Fruit fly (Drosophila melanogaster) whole organism, embryonic: Measurements from ENCODE around the gene nmo.

Source experiments
- Antp ChIP-seq: fragments of 200-800 bp; sonication (Bioruptor generic); optimal IDR thresholded peaks from 3 replicates; lab custom pipeline; 2016; ENCODE audit warnings: missing biosample characterization, missing genetic modification characterization
- Awh ChIP-seq: fragments of 200-800 bp; sonication (Bioruptor generic); IDR thresholded peaks from 2 replicates; pipeline ENCODE4, ENCODE4 v1.3.6; 2022; ENCODE audit warnings: missing biosample characterization, missing genetic modification characterization
- CG10209 ChIP-seq: fragments of 200-800 bp; sonication (Bioruptor generic); optimal IDR thresholded peaks from 3 replicates; lab custom pipeline; 2017; ENCODE audit warnings: missing biosample characterization, mild to moderate bottlenecking, missing genetic modification characterization, missing genetic modification reagents
- CG10543 ChIP-seq: fragments of 200-800 bp; sonication (Bioruptor generic); optimal IDR thresholded peaks from 3 replicates; lab custom pipeline; 2017; ENCODE audit warnings: missing biosample characterization, mild to moderate bottlenecking, missing genetic modification characterization, moderate library complexity
- CG10654 ChIP-seq: fragments of 200-800 bp; sonication (Bioruptor generic); optimal IDR thresholded peaks from 2 replicates; lab custom pipeline; 2016; ENCODE audit warnings: missing biosample characterization, missing genetic modification characterization
- CG12104 ChIP-seq: fragments of 200-800 bp; sonication (Bioruptor generic); optimal IDR thresholded peaks from 3 replicates; lab custom pipeline; 2016; ENCODE audit warnings: missing biosample characterization, missing genetic modification characterization
- CG12155 ChIP-seq: fragments of 200-800 bp; sonication (Bioruptor generic); optimal IDR thresholded peaks from 3 replicates; lab custom pipeline; 2016; ENCODE audit warnings: missing biosample characterization, missing genetic modification characterization
- CG12299 ChIP-seq: fragments of 200-800 bp; sonication (Bioruptor generic); optimal IDR thresholded peaks from 2 replicates; lab custom pipeline; 2018; ENCODE audit warnings: missing biosample characterization, mild to moderate bottlenecking, missing genetic modification characterization
- CG13624 ChIP-seq: fragments of 200-800 bp; sonication (Bioruptor generic); optimal IDR thresholded peaks from 2 replicates; lab custom pipeline; 2016; ENCODE audit warnings: missing biosample characterization, missing genetic modification characterization
- CG14014 ChIP-seq: fragments of 200-800 bp; sonication (Bioruptor generic); IDR thresholded peaks from 2 replicates; pipeline ENCODE4 v1.3.6; 2022; ENCODE audit warnings: missing biosample characterization, missing genetic modification characterization
- CG16779 ChIP-seq: fragments of 200-800 bp; sonication (Bioruptor generic); IDR thresholded peaks from 2 replicates; pipeline ENCODE4 v1.3.6; 2022; ENCODE audit warnings: missing biosample characterization, missing genetic modification characterization
- CG17186 ChIP-seq: fragments of 200-800 bp; sonication (Bioruptor generic); optimal IDR thresholded peaks from 3 replicates; lab custom pipeline; 2017; ENCODE audit warnings: missing biosample characterization, missing genetic modification reagents, missing genetic modification characterization
- CG17912 ChIP-seq: fragments of 200-800 bp; sonication (Bioruptor generic); optimal IDR thresholded peaks from 2 replicates; lab custom pipeline; 2018; ENCODE audit warnings: missing biosample characterization, mild to moderate bottlenecking, missing genetic modification characterization
- CG3065 ChIP-seq: fragments of 200-800 bp; sonication (Bioruptor generic); optimal IDR thresholded peaks from 2 replicates; lab custom pipeline; 2016; ENCODE audit warnings: missing biosample characterization, missing genetic modification characterization
- CG3995 ChIP-seq: fragments of 200-800 bp; sonication (Bioruptor generic); optimal IDR thresholded peaks from 3 replicates; lab custom pipeline; 2016; ENCODE audit warnings: missing biosample characterization, missing genetic modification characterization
- CG4404 ChIP-seq: fragments of 200-800 bp; sonication (Bioruptor generic); IDR thresholded peaks from 2 replicates; pipeline ENCODE4 v1.3.6; 2022; ENCODE audit warnings: missing biosample characterization, missing genetic modification characterization
- CG5180 ChIP-seq: fragments of 200-800 bp; sonication (Bioruptor generic); optimal IDR thresholded peaks from 3 replicates; lab custom pipeline; 2017; ENCODE audit warnings: missing biosample characterization, missing genetic modification characterization, mild to moderate bottlenecking, moderate library complexity, missing genetic modification reagents
- CG7928 ChIP-seq: fragments of 200-800 bp; sonication (Bioruptor generic); optimal IDR thresholded peaks from 2 replicates; lab custom pipeline; 2017; ENCODE audit warnings: missing biosample characterization, mild to moderate bottlenecking, missing genetic modification characterization
- CG9797 ChIP-seq: fragments of 200-800 bp; sonication (Bioruptor generic); optimal IDR thresholded peaks from 3 replicates; lab custom pipeline; 2018; ENCODE audit warnings: missing biosample characterization, mild to moderate bottlenecking, missing genetic modification characterization
- CHES-1-like ChIP-seq: fragments of 200-800 bp; sonication (Bioruptor generic); optimal IDR thresholded peaks from 2 replicates; lab custom pipeline; 2016; ENCODE audit warnings: missing biosample characterization, missing genetic modification characterization
- Chrac-16 ChIP-seq: fragments of 200-800 bp; sonication (Bioruptor generic); optimal IDR thresholded peaks from 3 replicates; lab custom pipeline; 2016; ENCODE audit warnings: missing biosample characterization, missing genetic modification characterization
- Hr78 ChIP-seq, 2 experiments: fragments of 200-800 bp in 1 of 2; fragments of >200 bp in 1 of 2; sonication (Bioruptor generic) in 1 of 2; optimal IDR thresholded peaks; 2 replicates each; lab custom pipeline; 2017 to 2019; ENCODE audit warnings: missing biosample characterization in 2 of 2, missing genetic modification characterization in 2 of 2, mild to moderate bottlenecking in 1 of 2, moderate library complexity in 1 of 2
- Mes4 ChIP-seq: fragments of 200-800 bp; sonication (Bioruptor generic); optimal IDR thresholded peaks from 2 replicates; lab custom pipeline; 2016; ENCODE audit warnings: missing biosample characterization, missing genetic modification characterization
- Nf-YA ChIP-seq: fragments of 200-800 bp; sonication (Bioruptor generic); IDR thresholded peaks from 2 replicates; pipeline ENCODE4 v1.3.6; 2022; ENCODE audit warnings: missing biosample characterization, missing genetic modification characterization
- Scr ChIP-seq: fragments of 200-800 bp; sonication (Bioruptor generic); IDR thresholded peaks from 2 replicates; pipeline ENCODE4 v1.3.6; 2022; ENCODE audit warnings: missing biosample characterization, missing genetic modification characterization; ENCODE audit not compliant: partially characterized antibody
- Six4 ChIP-seq: fragments of 200-800 bp; sonication (Bioruptor generic); optimal IDR thresholded peaks from 2 replicates; lab custom pipeline; 2016; ENCODE audit warnings: missing biosample characterization, missing genetic modification characterization
- ase ChIP-seq: fragments of 200-800 bp; sonication (Bioruptor generic); IDR thresholded peaks from 3 replicates; pipeline ENCODE4 v1.3.6; 2022; ENCODE audit warnings: missing biosample characterization, missing genetic modification characterization
- az2 ChIP-seq: fragments of 200-800 bp; sonication (Bioruptor generic); optimal IDR thresholded peaks from 3 replicates; lab custom pipeline; 2016; ENCODE audit warnings: missing biosample characterization, missing genetic modification characterization
- caup ChIP-seq: fragments of 200-800 bp; sonication (Bioruptor generic); optimal IDR thresholded peaks from 3 replicates; lab custom pipeline; 2017; ENCODE audit warnings: missing biosample characterization, mild to moderate bottlenecking, missing genetic modification characterization, moderate library complexity; ENCODE audit not compliant: severe bottlenecking
- ci ChIP-seq: fragments of 200-800 bp; sonication (Bioruptor generic); IDR thresholded peaks from 3 replicates; pipeline ENCODE4 v1.3.6; 2022; ENCODE audit warnings: missing biosample characterization, missing genetic modification characterization
- disco-r ChIP-seq: fragments of 200-800 bp; sonication (Bioruptor generic); optimal IDR thresholded peaks from 2 replicates; lab custom pipeline; 2016; ENCODE audit warnings: missing biosample characterization, missing genetic modification characterization
- ems ChIP-seq: fragments of 200-800 bp; sonication (Bioruptor generic); optimal IDR thresholded peaks from 3 replicates; lab custom pipeline; 2016; ENCODE audit warnings: missing biosample characterization, missing genetic modification characterization
- grn ChIP-seq: fragments of 200-800 bp; sonication (Bioruptor generic); optimal IDR thresholded peaks from 3 replicates; lab custom pipeline; 2017; ENCODE audit warnings: missing biosample characterization, missing genetic modification characterization
- hkb ChIP-seq, 2 experiments: fragments of 200-800 bp in 1 of 2; fragments of >200 bp in 1 of 2; sonication (Bioruptor generic) in 1 of 2; IDR thresholded peaks in 1 of 2; optimal IDR thresholded peaks in 1 of 2; 2 replicates each; pipeline versions ENCODE4 v1.3.6 to Lab custom; 2017 to 2022; ENCODE audit warnings: missing biosample characterization in 1 of 2, missing genetic modification characterization in 1 of 2
- hth ChIP-seq: fragments of >200 bp; optimal IDR thresholded peaks from 2 replicates; lab custom pipeline; 2017; ENCODE audit warnings: inconsistent platforms
- kni ChIP-seq: fragments of 200-800 bp; sonication (Bioruptor generic); optimal IDR thresholded peaks from 3 replicates; lab custom pipeline; 2017; ENCODE audit warnings: mild to moderate bottlenecking, missing biosample characterization, missing genetic modification reagents, missing genetic modification characterization
- nerfin-2 ChIP-seq: fragments of 200-800 bp; sonication (Bioruptor generic); IDR thresholded peaks from 2 replicates; pipeline ENCODE4 v1.3.6; 2022; ENCODE audit warnings: missing biosample characterization, missing genetic modification characterization; ENCODE audit not compliant: partially characterized antibody
- nmo ChIP-seq: fragments of 200-800 bp; sonication (Bioruptor generic); optimal IDR thresholded peaks from 2 replicates; lab custom pipeline; 2018; ENCODE audit warnings: missing biosample characterization, mild to moderate bottlenecking, missing genetic modification characterization, moderate library complexity
- nom ChIP-seq: fragments of 200-800 bp; sonication (Bioruptor generic); optimal IDR thresholded peaks from 2 replicates; lab custom pipeline; 2017; ENCODE audit warnings: missing biosample characterization, missing genetic modification characterization, mild to moderate bottlenecking, moderate library complexity, missing genetic modification reagents
- odd ChIP-seq: fragments of 200-800 bp; sonication (Bioruptor generic); optimal IDR thresholded peaks from 2 replicates; lab custom pipeline; 2017; ENCODE audit warnings: missing biosample characterization, mild to moderate bottlenecking, missing genetic modification characterization
- phol ChIP-seq: fragments of 200-800 bp; sonication (Bioruptor generic); optimal IDR thresholded peaks from 3 replicates; lab custom pipeline; 2018; ENCODE audit warnings: missing biosample characterization, mild to moderate bottlenecking, missing genetic modification characterization, moderate library complexity
- ranshi ChIP-seq: fragments of 200-800 bp; sonication (Bioruptor generic); IDR thresholded peaks from 2 replicates; pipeline ENCODE4 v1.3.6; 2022; ENCODE audit warnings: missing biosample characterization, missing genetic modification characterization
- schlank ChIP-seq: fragments of 200-800 bp; sonication (Bioruptor generic); optimal IDR thresholded peaks from 2 replicates; lab custom pipeline; 2018; ENCODE audit warnings: missing biosample characterization, mild to moderate bottlenecking, missing genetic modification characterization
- sd ChIP-seq: fragments of 200-800 bp; sonication (Bioruptor generic); optimal IDR thresholded peaks from 3 replicates; lab custom pipeline; 2018; ENCODE audit warnings: missing biosample characterization, mild to moderate bottlenecking, missing genetic modification characterization, moderate library complexity
- sima ChIP-seq: fragments of 200-800 bp; sonication (Bioruptor generic); optimal IDR thresholded peaks from 2 replicates; lab custom pipeline; 2016; ENCODE audit warnings: missing biosample characterization, missing genetic modification characterization
- sisA ChIP-seq: fragments of 200-800 bp; sonication (Bioruptor generic); IDR thresholded peaks from 2 replicates; pipeline ENCODE4 v1.3.6; 2022; ENCODE audit warnings: missing biosample characterization, missing genetic modification characterization
- sqz ChIP-seq: fragments of 200-800 bp; sonication (Bioruptor generic); optimal IDR thresholded peaks from 3 replicates; lab custom pipeline; 2018; ENCODE audit warnings: missing biosample characterization, mild to moderate bottlenecking, missing genetic modification characterization
- tio ChIP-seq: fragments of 200-800 bp; sonication (Bioruptor generic); optimal IDR thresholded peaks from 2 replicates; lab custom pipeline; 2017; ENCODE audit warnings: missing biosample characterization, missing genetic modification characterization, inconsistent platforms
- zen ChIP-seq: fragments of 200-800 bp; sonication (Bioruptor generic); optimal IDR thresholded peaks from 3 replicates; lab custom pipeline; 2018; ENCODE audit warnings: missing biosample characterization, mild to moderate bottlenecking, missing genetic modification characterization, moderate library complexity

Gene nmo

DNA sequence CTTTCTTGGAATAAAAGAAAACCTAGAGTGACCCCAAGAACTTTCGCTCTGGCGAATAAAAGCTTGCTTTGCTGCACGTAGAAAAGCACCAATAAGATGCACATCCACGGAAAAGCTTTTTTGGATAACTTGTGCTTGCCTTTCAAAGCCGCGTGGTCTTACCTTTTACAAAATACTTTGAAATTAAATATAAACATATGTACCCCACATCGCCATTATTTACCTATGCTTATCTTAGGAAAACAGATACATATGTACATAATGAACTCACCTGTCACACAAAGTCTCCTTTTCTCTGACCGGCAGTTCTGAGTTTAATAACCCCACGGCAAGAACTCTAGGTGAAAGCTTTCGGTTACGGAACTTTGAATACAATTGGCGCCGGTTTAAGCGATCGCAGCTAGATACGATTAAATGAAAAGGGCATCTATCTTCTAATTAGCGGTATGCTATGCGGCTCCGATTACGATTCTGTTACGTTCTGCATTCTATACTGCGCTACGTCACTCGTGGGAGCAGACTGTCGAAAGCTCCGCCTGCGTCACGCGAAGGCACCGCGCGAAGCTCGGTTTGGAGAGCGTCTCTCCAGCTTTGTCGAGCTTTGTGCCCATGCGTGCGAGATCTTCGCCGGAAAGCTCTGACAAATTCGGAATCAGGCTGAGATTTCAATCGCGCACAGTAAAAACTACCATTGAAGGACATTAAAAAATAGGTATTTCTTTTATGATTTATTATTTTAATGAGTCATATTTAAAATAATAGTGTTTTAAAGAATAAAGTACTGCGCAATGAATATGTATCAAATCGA, 79.5 kb downstream of the nmo start, which contains the start of gene bip1 (continued):
- TF ChIP-seq disco-r (GFP tag; lab: Kevin White, UChicago) (no peak), Six4 (GFP tag; lab: Kevin White, UChicago) (no peak), hkb (optimal IDR thresholded peaks at IDR 0.05; lab: Kevin White, UChicago) (no peak), hkb (GFP tag; IDR thresholded peaks at IDR 0.05; lab: Robert Waterston, UW) (peak; percentile 39), CG5180 (GFP tag; lab: Kevin White, UChicago) (no peak), Scr (no peak), odd (GFP tag; lab: Kevin White, UChicago) (peak; percentile 31), schlank (no peak), kni (GFP tag; lab: Kevin White, UChicago) (peak; percentile 90), nerfin-2 (no peak), nom (no peak), Mes4 (GFP tag; lab: Kevin White, UChicago) (no peak), CG7928 (GFP tag; lab: Kevin White, UChicago) (no peak), ci (GFP tag; lab: Robert Waterston, UW) (0 out of 3 replicates have a peak, but pooled peaks have one; percentile 4), CG10209 (no peak), az2 (GFP tag; lab: Kevin White, UChicago) (no peak), CG3065 (GFP tag; lab: Kevin White, UChicago) (no peak), Hr78 (GFP tag; optimal IDR thresholded peaks at IDR 0.05; lab: Kevin White, UChicago) (peak in 1 of 2 experiments; percentile 63), sqz (GFP tag; lab: Kevin White, UChicago) (no peak), sisA (GFP tag; lab: Robert Waterston, UW) (no peak), CG10543 (peak; percentile 56), sima (GFP tag; lab: Kevin White, UChicago) (no peak), ase (GFP tag; lab: Robert Waterston, UW) (no peak), CG17186 (no peak), CG13624 (GFP tag; lab: Kevin White, UChicago) (no peak), sd (tag; lab: Kevin White, UChicago) (peak; percentile 29), nmo (GFP tag; lab: Kevin White, UChicago) (no peak), ranshi (GFP tag; lab: Robert Waterston, UW) (no peak), phol (tag; lab: Kevin White, UChicago) (no peak), Nf-YA (GFP tag; lab: Robert Waterston, UW) (no peak), CG16779 (GFP tag; lab: Robert Waterston, UW) (no peak), CG10654 (GFP tag; lab: Kevin White, UChicago) (no peak), grn (GFP tag; lab: Kevin White, UChicago) (peak; percentile 84), CG12104 (GFP tag; lab: Kevin White, UChicago) (no peak), CG17912 (GFP tag; lab: Kevin White, UChicago) (no peak), CG3995 (GFP tag; lab: Kevin White, UChicago) (no peak), ems (no peak), hth (lab: Kevin White, UChicago) (no peak), tio (GFP tag; lab: Kevin White, UChicago) (no peak), CHES-1-like (GFP tag; lab: Kevin White, UChicago) (no peak), CG4404 (GFP tag; lab: Robert Waterston, UW) (no peak), zen (tag; lab: Kevin White, UChicago) (no peak), CG12299 (tag; lab: Kevin White, UChicago) (peak; percentile 48), CG12155 (GFP tag; lab: Kevin White, UChicago) (no peak), CG14014 (GFP tag; lab: Robert Waterston, UW) (peak; percentile 15; the same call in 1 of the 2 replicates), caup (GFP tag; lab: Kevin White, UChicago) (no peak), Chrac-16 (GFP tag; lab: Kevin White, UChicago) (no peak), CG9797 (GFP tag; lab: Kevin White, UChicago) (no peak), Antp (GFP tag; lab: Kevin White, UChicago) (no peak), Awh (no peak)
